Worm (Caenorhabditis elegans): ENCODE results near the gene F28H6.4.

ce11 chrX:14101986-14102385 lies 25.7 kb upstream of the F28H6.4 start, which contains the start of gene F16B12.6:
- TF ChIP-seq him-1 (tag; optimal IDR thresholded peaks at IDR 0.05): peak; percentile 32
- no peak for TF ChIP-seq dao-5 (tag; optimal IDR thresholded peaks at IDR 0.05)

Data from whole organism, L4/young adult.